Fruit fly (Drosophila melanogaster): Measurements from ENCODE around the gene CG10405.

- no peak for TF ChIP-seq al (GFP tag; IDR thresholded peaks at IDR 0.05)
- TF ChIP-seq Hr78 (GFP tag; optimal IDR thresholded peaks at IDR 0.05) = no peak
- no peak for TF ChIP-seq NC2β (GFP tag; optimal IDR thresholded peaks at IDR 0.05)
- no peak for TF ChIP-seq NK7.1 (GFP tag; optimal IDR thresholded peaks at IDR 0.05)
- no peak for TF ChIP-seq CG13123 (GFP tag; optimal IDR thresholded peaks at IDR 0.05)
- no peak for TF ChIP-seq kni (GFP tag; optimal IDR thresholded peaks at IDR 0.05)
- TF ChIP-seq CG12219 (GFP tag; optimal IDR thresholded peaks at IDR 0.05) = no peak
- TF ChIP-seq maf-S (GFP tag; optimal IDR thresholded peaks at IDR 0.05) = no peak
- no peak for TF ChIP-seq Tbp (GFP tag; optimal IDR thresholded peaks at IDR 0.05)
These were observed 22.7 kb downstream of the CG10405 start, which contains the start of gene Gyc89Db for dm6 chr3R:16477033-16477432.
